Fruit fly (Drosophila melanogaster) whole organism, embryonic: ENCODE results near the gene CG34281.

ENCODE experiments used
- Abd-B ChIP-seq: fragments of 200-800 bp; sonication (Bioruptor generic); optimal IDR thresholded peaks from 2 replicates; lab custom pipeline; 2018; ENCODE audit warnings: missing biosample characterization, mild to moderate bottlenecking, missing genetic modification characterization, moderate library complexity
- Awh ChIP-seq: fragments of 200-800 bp; sonication (Bioruptor generic); IDR thresholded peaks from 2 replicates; pipeline ENCODE4, ENCODE4 v1.3.6; 2022; ENCODE audit warnings: missing biosample characterization, missing genetic modification characterization
- BtbVII ChIP-seq: fragments of 200-800 bp; sonication (Bioruptor generic); optimal IDR thresholded peaks from 3 replicates; lab custom pipeline; 2017; ENCODE audit warnings: missing biosample characterization, mild to moderate bottlenecking, missing genetic modification characterization
- CG12659 ChIP-seq: fragments of 200-800 bp; sonication (Bioruptor generic); optimal IDR thresholded peaks from 3 replicates; lab custom pipeline; 2017; ENCODE audit warnings: mild to moderate bottlenecking, missing biosample characterization, missing genetic modification reagents, missing genetic modification characterization
- CG13287 ChIP-seq: fragments of 200-800 bp; sonication (Bioruptor generic); IDR thresholded peaks from 2 replicates; pipeline ENCODE4 v1.3.6; 2022; ENCODE audit warnings: missing biosample characterization, missing genetic modification characterization; ENCODE audit not compliant: partially characterized antibody
- CG13424 ChIP-seq: fragments of 200-800 bp; sonication (Bioruptor generic); optimal IDR thresholded peaks from 2 replicates; lab custom pipeline; 2019; ENCODE audit warnings: missing biosample characterization, mild to moderate bottlenecking, missing genetic modification characterization, moderate library complexity
- CG13775 ChIP-seq: fragments of 200-800 bp; sonication (Bioruptor generic); optimal IDR thresholded peaks from 3 replicates; lab custom pipeline; 2017; ENCODE audit warnings: missing biosample characterization, mild to moderate bottlenecking, missing genetic modification characterization
- CG1529 ChIP-seq: fragments of 200-800 bp; sonication (Bioruptor generic); optimal IDR thresholded peaks from 3 replicates; lab custom pipeline; 2018; ENCODE audit warnings: missing biosample characterization, missing genetic modification characterization
- CG2875 ChIP-seq: fragments of 200-800 bp; sonication (Bioruptor generic); optimal IDR thresholded peaks from 2 replicates; lab custom pipeline; 2017; ENCODE audit warnings: missing biosample characterization, mild to moderate bottlenecking, missing genetic modification characterization, missing genetic modification reagents
- CG30431 ChIP-seq: fragments of 200-800 bp; sonication (Bioruptor generic); optimal IDR thresholded peaks from 2 replicates; lab custom pipeline; 2017; ENCODE audit warnings: missing biosample characterization, missing genetic modification characterization
- CG31224 ChIP-seq: fragments of 200-800 bp; sonication (Bioruptor generic); IDR thresholded peaks from 2 replicates; pipeline ENCODE4 v1.3.6; 2022; ENCODE audit warnings: missing biosample characterization, missing genetic modification characterization
- CG31441 ChIP-seq: fragments of 200-800 bp; sonication (Bioruptor generic); IDR thresholded peaks from 2 replicates; pipeline ENCODE4 v1.3.6; 2022; ENCODE audit warnings: missing biosample characterization, missing genetic modification characterization
- CG4404 ChIP-seq: fragments of 200-800 bp; sonication (Bioruptor generic); IDR thresholded peaks from 2 replicates; pipeline ENCODE4 v1.3.6; 2022; ENCODE audit warnings: missing biosample characterization, missing genetic modification characterization
- CG5245 ChIP-seq: fragments of 200-800 bp; sonication (Bioruptor generic); optimal IDR thresholded peaks from 3 replicates; lab custom pipeline; 2016; ENCODE audit warnings: missing biosample characterization, missing genetic modification characterization
- CG6813 ChIP-seq: fragments of 200-800 bp; sonication (Bioruptor generic); optimal IDR thresholded peaks from 2 replicates; lab custom pipeline; 2017; ENCODE audit warnings: missing biosample characterization, missing genetic modification characterization, mild to moderate bottlenecking, moderate library complexity, missing genetic modification reagents
- CG8281 ChIP-seq: fragments of 200-800 bp; sonication (Bioruptor generic); optimal IDR thresholded peaks from 2 replicates; lab custom pipeline; 2018; ENCODE audit warnings: missing biosample characterization, mild to moderate bottlenecking, missing genetic modification characterization, moderate library complexity
- CG9215 ChIP-seq: fragments of 200-800 bp; sonication (Bioruptor generic); IDR thresholded peaks from 2 replicates; pipeline ENCODE4 v1.3.6; 2022; ENCODE audit warnings: missing biosample characterization, missing genetic modification characterization
- CG9797 ChIP-seq: fragments of 200-800 bp; sonication (Bioruptor generic); optimal IDR thresholded peaks from 3 replicates; lab custom pipeline; 2018; ENCODE audit warnings: missing biosample characterization, mild to moderate bottlenecking, missing genetic modification characterization
- CoRest ChIP-seq: fragments of 200-800 bp; sonication (Bioruptor generic); optimal IDR thresholded peaks from 3 replicates; lab custom pipeline; 2018; ENCODE audit warnings: missing biosample characterization, mild to moderate bottlenecking, missing genetic modification characterization, moderate library complexity
- D19A ChIP-seq: fragments of 200-800 bp; optimal IDR thresholded peaks from 3 replicates; lab custom pipeline; 2019; ENCODE audit warnings: missing biosample characterization, mild to moderate bottlenecking, missing genetic modification characterization, moderate library complexity
- Dek ChIP-seq: fragments of 200-800 bp; sonication (Bioruptor generic); optimal IDR thresholded peaks from 3 replicates; lab custom pipeline; 2019; ENCODE audit warnings: missing biosample characterization, mild to moderate bottlenecking, missing genetic modification characterization, moderate library complexity
- Hr51 ChIP-seq, 2 experiments: fragments of 200-800 bp; sonication (Bioruptor generic); optimal IDR thresholded peaks; 2 replicates in 1 of 2; 3 replicates in 1 of 2; lab custom pipeline; 2016 to 2018; ENCODE audit warnings: missing biosample characterization in 2 of 2, missing genetic modification characterization in 2 of 2, mild to moderate bottlenecking in 1 of 2, moderate library complexity in 1 of 2
- Mad ChIP-seq: fragments of 200-800 bp; sonication (Bioruptor generic); optimal IDR thresholded peaks from 2 replicates; lab custom pipeline; 2016; ENCODE audit warnings: missing biosample characterization, missing genetic modification characterization
- Mrtf ChIP-seq: fragments of 200-800 bp; sonication (Bioruptor generic); IDR thresholded peaks from 3 replicates; pipeline ENCODE4 v1.3.6; 2022; ENCODE audit warnings: missing biosample characterization, missing genetic modification characterization
- Oli ChIP-seq: fragments of 200-800 bp; sonication (Bioruptor generic); optimal IDR thresholded peaks from 2 replicates; lab custom pipeline; 2018; ENCODE audit warnings: missing biosample characterization, mild to moderate bottlenecking, missing genetic modification characterization, moderate library complexity
- PHDP ChIP-seq: fragments of 200-800 bp; sonication (Bioruptor generic); optimal IDR thresholded peaks from 3 replicates; lab custom pipeline; 2018; ENCODE audit warnings: missing biosample characterization, mild to moderate bottlenecking, missing genetic modification characterization, moderate library complexity
- Pdp1 ChIP-seq, 2 experiments: fragments of 200-800 bp; sonication (Bioruptor generic); optimal IDR thresholded peaks; 3 replicates each; lab custom pipeline; 2016; ENCODE audit warnings: missing biosample characterization in 2 of 2, missing genetic modification characterization in 2 of 2, mild to moderate bottlenecking in 1 of 2, moderate library complexity in 1 of 2
- Ptx1 ChIP-seq: fragments of 200-800 bp; sonication (Bioruptor generic); IDR thresholded peaks from 2 replicates; pipeline ENCODE4 v1.3.6; 2022; ENCODE audit warnings: missing biosample characterization, missing genetic modification characterization
- Sox102F ChIP-seq: fragments of 200-800 bp; sonication (Bioruptor generic); optimal IDR thresholded peaks from 2 replicates; lab custom pipeline; 2018; ENCODE audit warnings: missing biosample characterization, mild to moderate bottlenecking, missing genetic modification characterization, moderate library complexity
- ato ChIP-seq: fragments of 200-800 bp; sonication (Bioruptor generic); IDR thresholded peaks from 2 replicates; pipeline ENCODE4 v1.3.6; 2022; ENCODE audit warnings: missing biosample characterization, missing genetic modification characterization; ENCODE audit not compliant: partially characterized antibody
- chinmo ChIP-seq: fragments of 200-800 bp; sonication (Bioruptor generic); IDR thresholded peaks from 4 replicates; pipeline ENCODE4 v1.3.6; 2022; ENCODE audit warnings: missing biosample characterization, missing genetic modification characterization; ENCODE audit not compliant: partially characterized antibody
- fd3F ChIP-seq: fragments of 200-800 bp; sonication (Bioruptor generic); optimal IDR thresholded peaks from 2 replicates; lab custom pipeline; 2018; ENCODE audit warnings: missing biosample characterization, mild to moderate bottlenecking, missing genetic modification characterization, moderate library complexity
- ftz-f1 ChIP-seq: fragments of 200-800 bp; sonication (Bioruptor generic); optimal IDR thresholded peaks from 2 replicates; lab custom pipeline; 2016; ENCODE audit warnings: missing biosample characterization, missing genetic modification characterization
- gsb ChIP-seq: fragments of 200-800 bp; sonication (Bioruptor generic); IDR thresholded peaks from 2 replicates; pipeline ENCODE4 v1.3.6; 2022; ENCODE audit warnings: missing biosample characterization, missing genetic modification characterization
- ken ChIP-seq: fragments of 200-800 bp; sonication (Bioruptor generic); IDR thresholded peaks from 3 replicates; pipeline ENCODE4 v1.3.6; 2022; ENCODE audit warnings: missing biosample characterization, missing genetic modification characterization
- mirr ChIP-seq: fragments of 200-800 bp; sonication (Bioruptor generic); optimal IDR thresholded peaks from 3 replicates; lab custom pipeline; 2018; ENCODE audit warnings: missing biosample characterization, mild to moderate bottlenecking, missing genetic modification characterization
- nom ChIP-seq: fragments of 200-800 bp; sonication (Bioruptor generic); optimal IDR thresholded peaks from 2 replicates; lab custom pipeline; 2017; ENCODE audit warnings: missing biosample characterization, missing genetic modification characterization, mild to moderate bottlenecking, moderate library complexity, missing genetic modification reagents
- oc ChIP-seq: fragments of 200-800 bp; sonication (Bioruptor generic); optimal IDR thresholded peaks from 2 replicates; lab custom pipeline; 2018; ENCODE audit warnings: missing biosample characterization, mild to moderate bottlenecking, missing genetic modification characterization, moderate library complexity
- p53 ChIP-seq: fragments of 200-800 bp; sonication (Bioruptor generic); optimal IDR thresholded peaks from 2 replicates; lab custom pipeline; 2016; ENCODE audit warnings: missing biosample characterization, missing genetic modification characterization
- pan ChIP-seq, 4 experiments: fragments of >200 bp in 3 of 4; fragments of 200-800 bp in 1 of 4; sonication (Bioruptor generic) in 1 of 4; optimal IDR thresholded peaks in 3 of 4; IDR thresholded peaks in 1 of 4; 2 replicates each; pipeline versions ENCODE4 v1.3.6 to Lab custom; 2017 to 2022; ENCODE audit warnings: missing biosample characterization in 2 of 4, missing genetic modification characterization in 2 of 4, mixed read lengths in 1 of 4
- pum ChIP-seq: fragments of 200-800 bp; sonication (Bioruptor generic); optimal IDR thresholded peaks from 2 replicates; lab custom pipeline; 2016; ENCODE audit warnings: missing biosample characterization, missing genetic modification characterization
- sim ChIP-seq: fragments of 200-800 bp; sonication (Bioruptor generic); IDR thresholded peaks from 2 replicates; pipeline ENCODE4 v1.3.6; 2022; ENCODE audit warnings: missing biosample characterization, missing genetic modification characterization
- slbo ChIP-seq: fragments of 200-800 bp; sonication (Bioruptor generic); IDR thresholded peaks from 2 replicates; pipeline ENCODE4 v1.3.6; 2022; ENCODE audit warnings: missing biosample characterization, missing genetic modification characterization
- so ChIP-seq: fragments of 200-800 bp; sonication (Bioruptor generic); IDR thresholded peaks from 3 replicates; pipeline ENCODE4 v1.3.6; 2022; ENCODE audit warnings: missing biosample characterization, missing genetic modification characterization
- sr ChIP-seq: fragments of 200-800 bp; sonication (Bioruptor generic); IDR thresholded peaks from 3 replicates; pipeline ENCODE4 v1.3.6; 2022; ENCODE audit warnings: missing biosample characterization, missing genetic modification characterization
- tap ChIP-seq: fragments of 200-800 bp; optimal IDR thresholded peaks from 3 replicates; lab custom pipeline; 2019; ENCODE audit warnings: missing biosample characterization, mild to moderate bottlenecking, missing genetic modification characterization, moderate library complexity
- tgo ChIP-seq: fragments of 200-800 bp; sonication (Bioruptor generic); IDR thresholded peaks from 3 replicates; pipeline ENCODE4 v1.3.6; 2022; ENCODE audit warnings: missing biosample characterization, missing genetic modification characterization
- wdn ChIP-seq: fragments of 200-800 bp; sonication (Bioruptor generic); IDR thresholded peaks from 2 replicates; pipeline ENCODE4 v1.3.6; 2022; ENCODE audit warnings: missing biosample characterization, missing genetic modification characterization
- zen ChIP-seq: fragments of 200-800 bp; sonication (Bioruptor generic); optimal IDR thresholded peaks from 3 replicates; lab custom pipeline; 2018; ENCODE audit warnings: missing biosample characterization, mild to moderate bottlenecking, missing genetic modification characterization, moderate library complexity

Gene CG34281

dm6 chr3R:17611836-17612235, 851 bp upstream of the CG34281 start (continued):
- TF ChIP-seq Mrtf (GFP tag; lab: Robert Waterston, UW) (no peak), PHDP (tag; lab: Kevin White, UChicago) (peak; percentile 11), CG8281 (no peak), CG30431 (GFP tag; lab: Kevin White, UChicago) (no peak), sim (no peak), Dek (peak; percentile 15), D19A (tag; lab: Kevin White, UChicago) (peak; percentile 39), tap (tag; lab: Kevin White, UChicago) (no peak), CG9797 (GFP tag; lab: Kevin White, UChicago) (no peak), CG5245 (GFP tag; lab: Kevin White, UChicago) (no peak), p53 (no peak), CG2875 (GFP tag; lab: Kevin White, UChicago) (no peak), CoRest (peak; percentile 53), CG13287 (GFP tag; lab: Robert Waterston, UW) (no peak), CG1529 (GFP tag; lab: Kevin White, UChicago) (no peak), Hr51 (GFP tag; optimal IDR thresholded peaks at IDR 0.05; lab: Kevin White, UChicago) (peak in 1 of 2 experiments; percentile 30), ftz-f1 (GFP tag; lab: Kevin White, UChicago) (no peak), CG13424 (peak; percentile 49), tgo (GFP tag; lab: Robert Waterston, UW) (peak; percentile 25; the same call in 1 of the 3 replicates), fd3F (GFP tag; lab: Kevin White, UChicago) (peak; percentile 44), pan (optimal IDR thresholded peaks at IDR 0.05; lab: Kevin White, UChicago) (no peak), pan (GFP tag; optimal IDR thresholded peaks at IDR 0.05 in 1 of 2, IDR thresholded peaks at IDR 0.05 in 1 of 2) (peak in 1 of 2 experiments; percentile 39), Ptx1 (GFP tag; lab: Robert Waterston, UW) (peak; percentile 48), slbo (GFP tag; lab: Robert Waterston, UW) (peak; percentile 9; the same call in 1 of the 2 replicates), Mad (GFP tag; lab: Kevin White, UChicago) (no peak), CG13775 (no peak), Oli (tag; lab: Kevin White, UChicago) (peak; percentile 20), mirr (GFP tag; lab: Kevin White, UChicago) (no peak), Sox102F (GFP tag; lab: Kevin White, UChicago) (peak; percentile 10), CG12659 (peak; percentile 19)

- TF ChIP-seq sr (GFP tag; lab: Robert Waterston, UW) (no peak), BtbVII (no peak), CG31441 (GFP tag; lab: Robert Waterston, UW) (no peak), Awh (0 out of 2 replicates have a peak, but pooled peaks have one; percentile 37), nom (GFP tag; lab: Kevin White, UChicago) (peak; percentile 47), CG9215 (GFP tag; lab: Robert Waterston, UW) (no peak), CG4404 (GFP tag; lab: Robert Waterston, UW) (no peak), chinmo (GFP tag; lab: Robert Waterston, UW) (0 out of 4 replicates have a peak, but pooled peaks have one; percentile 38), ato (no peak), so (GFP tag; lab: Robert Waterston, UW) (0 out of 3 replicates have a peak, but pooled peaks have one; percentile 25), gsb (no peak), ken (no peak), CG31224 (GFP tag; lab: Robert Waterston, UW) (no peak), oc (tag; lab: Kevin White, UChicago) (peak; percentile 32), CG6813 (GFP tag; lab: Kevin White, UChicago) (no peak), Pdp1 (GFP tag; optimal IDR thresholded peaks at IDR 0.05; lab: Kevin White, UChicago) (peak in 1 of 2 experiments; percentile 79), Abd-B (GFP tag; lab: Kevin White, UChicago) (no peak), pum (GFP tag; lab: Kevin White, UChicago) (no peak), zen (tag; lab: Kevin White, UChicago) (no peak), wdn (GFP tag; lab: Robert Waterston, UW) (no peak)
- TF ChIP-seq, all 482 proteins: peak for 6
Measured at dm6 chr3R:17613549-17613948, 862 bp downstream of the CG34281 start, which contains the start of gene CG14327. CG14327 (plus strand) TSS chr3R:17613709.
